Worm (Caenorhabditis elegans) whole organism, L2 larva: ENCODE measurements around the gene syx-3.

Experiments
- C34F6.9 ChIP-seq: fragments of 150-350 bp; optimal IDR thresholded peaks from 2 replicates; lab custom pipeline; 2014; ENCODE audit warnings: missing biosample characterization, missing genetic modification characterization
- F13H6.1 ChIP-seq: sonication (generic microtip); optimal IDR thresholded peaks from 2 replicates; lab custom pipeline; 2016; ENCODE audit warnings: missing genetic modification characterization, missing compliant biosample characterization
- R02D3.7 ChIP-seq: fragments of 150-350 bp; optimal IDR thresholded peaks from 2 replicates; lab custom pipeline; 2014; ENCODE audit warnings: missing biosample characterization, missing genetic modification characterization
- Y55F3AM.14 ChIP-seq: fragments of 200-800 bp; sonication (Bioruptor generic); optimal IDR thresholded peaks from 2 replicates; lab custom pipeline; 2018; ENCODE audit warnings: mild to moderate bottlenecking, missing genetic modification characterization, missing compliant biosample characterization
- alr-1 ChIP-seq: fragments of 150-350 bp; optimal IDR thresholded peaks from 2 replicates; lab custom pipeline; 2014; ENCODE audit warnings: missing biosample characterization, missing genetic modification characterization
- aly-2 ChIP-seq: fragments of 150-350 bp; optimal IDR thresholded peaks from 2 replicates; lab custom pipeline; 2014; ENCODE audit warnings: missing biosample characterization, missing genetic modification characterization
- ama-1 ChIP-seq: fragments of 150-350 bp; optimal IDR thresholded peaks from 2 replicates; lab custom pipeline; 2018; ENCODE audit warnings: inconsistent platforms
- blmp-1 ChIP-seq: sonication (generic microtip); optimal IDR thresholded peaks from 2 replicates; lab custom pipeline; 2017; ENCODE audit warnings: missing genetic modification characterization, mild to moderate bottlenecking, missing compliant biosample characterization, antibody characterized with exemption, moderate library complexity; ENCODE audit not compliant: insufficient read depth
- ceh-16 ChIP-seq: fragments of 150-350 bp; optimal IDR thresholded peaks from 2 replicates; lab custom pipeline; 2014; ENCODE audit warnings: missing biosample characterization, missing genetic modification characterization
- ceh-82 ChIP-seq: fragments of 150-350 bp; optimal IDR thresholded peaks from 2 replicates; lab custom pipeline; 2014; ENCODE audit warnings: missing biosample characterization, missing genetic modification characterization
- crh-2 ChIP-seq: sonication (generic microtip); optimal IDR thresholded peaks from 2 replicates; lab custom pipeline; 2017; ENCODE audit warnings: missing biosample characterization, missing genetic modification characterization
- egl-27 ChIP-seq: sonication (generic microtip); optimal IDR thresholded peaks from 3 replicates; lab custom pipeline; 2017; ENCODE audit warnings: missing biosample characterization, missing genetic modification reagents, missing genetic modification characterization
- elt-1 ChIP-seq: fragments of 150-350 bp; optimal IDR thresholded peaks from 2 replicates; lab custom pipeline; 2014; ENCODE audit warnings: missing biosample characterization, missing genetic modification characterization
- gmeb-1 ChIP-seq: fragments of 150-350 bp; optimal IDR thresholded peaks from 2 replicates; lab custom pipeline; 2014; ENCODE audit warnings: missing biosample characterization, missing genetic modification characterization
- lin-11 ChIP-seq: fragments of 150-350 bp; sonication (generic microtip); optimal IDR thresholded peaks from 2 replicates; lab custom pipeline; 2014; ENCODE audit warnings: missing biosample characterization, missing genetic modification characterization, inconsistent platforms, mixed read lengths
- lin-39 ChIP-seq: fragments of 150-350 bp; optimal IDR thresholded peaks from 2 replicates; lab custom pipeline; 2014; ENCODE audit warnings: missing biosample characterization, missing genetic modification reagents, missing genetic modification characterization
- lsy-2 ChIP-seq, 2 experiments: fragments of 150-350 bp in 1 of 2; sonication (generic microtip) in 1 of 2; optimal IDR thresholded peaks; 2 replicates each; lab custom pipeline; 2014 to 2017; ENCODE audit warnings: missing biosample characterization in 2 of 2, missing genetic modification characterization in 2 of 2
- mab-5 ChIP-seq: fragments of 150-350 bp; optimal IDR thresholded peaks from 2 replicates; lab custom pipeline; 2014; ENCODE audit warnings: missing biosample characterization, missing genetic modification characterization
- mbf-1 ChIP-seq: sonication (generic microtip); optimal IDR thresholded peaks from 2 replicates; lab custom pipeline; 2017; ENCODE audit warnings: missing biosample characterization, missing genetic modification characterization
- mdl-1 ChIP-seq, 2 experiments: fragments of 150-350 bp in 1 of 2; sonication (generic microtip) in 1 of 2; optimal IDR thresholded peaks; 2 replicates each; lab custom pipeline; 2017; ENCODE audit warnings: missing biosample characterization in 2 of 2, missing genetic modification characterization in 2 of 2
- nhr-11 ChIP-seq: fragments of 150-350 bp; optimal IDR thresholded peaks from 2 replicates; lab custom pipeline; 2014; ENCODE audit warnings: missing biosample characterization, missing genetic modification characterization
- nhr-12 ChIP-seq: fragments of 150-350 bp; optimal IDR thresholded peaks from 2 replicates; lab custom pipeline; 2014; ENCODE audit warnings: missing biosample characterization, missing genetic modification characterization
- nhr-129 ChIP-seq: fragments of 150-350 bp; optimal IDR thresholded peaks from 2 replicates; lab custom pipeline; 2014; ENCODE audit warnings: missing biosample characterization, missing genetic modification characterization
- nhr-21 ChIP-seq: fragments of 150-350 bp; optimal IDR thresholded peaks from 2 replicates; lab custom pipeline; 2014; ENCODE audit warnings: missing biosample characterization, missing genetic modification characterization
- nhr-237 ChIP-seq: fragments of 150-350 bp; optimal IDR thresholded peaks from 2 replicates; lab custom pipeline; 2014; ENCODE audit warnings: missing biosample characterization, missing genetic modification characterization
- nhr-6 ChIP-seq: fragments of 150-350 bp; optimal IDR thresholded peaks from 2 replicates; lab custom pipeline; 2014; ENCODE audit warnings: missing biosample characterization, missing genetic modification characterization
- nhr-77 ChIP-seq: fragments of 150-350 bp; optimal IDR thresholded peaks from 2 replicates; lab custom pipeline; 2014; ENCODE audit warnings: missing biosample characterization, missing genetic modification characterization
- sem-4 ChIP-seq: fragments of 150-350 bp; optimal IDR thresholded peaks from 2 replicates; lab custom pipeline; 2014; ENCODE audit warnings: missing biosample characterization, missing genetic modification reagents, missing genetic modification characterization
- sma-3 ChIP-seq: sonication (generic microtip); optimal IDR thresholded peaks from 2 replicates; lab custom pipeline; 2016; ENCODE audit warnings: missing genetic modification reagents, missing genetic modification characterization, missing compliant biosample characterization
- sma-9 ChIP-seq, 2 experiments: fragments of 150-350 bp in 1 of 2; sonication (generic microtip) in 1 of 2; optimal IDR thresholded peaks; 2 replicates each; lab custom pipeline; 2014 to 2016; ENCODE audit warnings: missing genetic modification characterization in 2 of 2, mild to moderate bottlenecking in 1 of 2, missing biosample characterization in 1 of 2, missing compliant biosample characterization in 1 of 2, missing genetic modification reagents in 1 of 2, moderate library complexity in 1 of 2
- snpc-4 ChIP-seq: fragments of 150-350 bp; optimal IDR thresholded peaks from 2 replicates; lab custom pipeline; 2014; ENCODE audit warnings: missing biosample characterization, missing genetic modification characterization
- unc-39 ChIP-seq: fragments of 150-350 bp; optimal IDR thresholded peaks from 2 replicates; lab custom pipeline; 2014; ENCODE audit warnings: missing biosample characterization, missing genetic modification characterization
- unc-55 ChIP-seq: fragments of 150-350 bp; sonication (generic microtip); optimal IDR thresholded peaks from 3 replicates; lab custom pipeline; 2014; ENCODE audit warnings: missing biosample characterization, missing genetic modification reagents, missing genetic modification characterization
- zag-1 ChIP-seq: fragments of 150-350 bp; optimal IDR thresholded peaks from 2 replicates; lab custom pipeline; 2014; ENCODE audit warnings: missing biosample characterization, missing genetic modification characterization
- ztf-1 ChIP-seq: fragments of 200-800 bp; sonication (Bioruptor generic); conservative IDR thresholded peaks from 2 replicates; pipeline ENCODE4 v1.3.6; 2022; ENCODE audit warnings: missing genetic modification characterization, missing compliant biosample characterization
- ztf-11 ChIP-seq: sonication (generic microtip); optimal IDR thresholded peaks from 2 replicates; lab custom pipeline; 2017; ENCODE audit warnings: missing biosample characterization, missing genetic modification characterization
- ztf-4 ChIP-seq: fragments of 150-350 bp; optimal IDR thresholded peaks from 2 replicates; lab custom pipeline; 2014; ENCODE audit warnings: missing biosample characterization, missing genetic modification characterization

Gene syx-3

ce11 chrX:5368220-5368619, 19.3 kb downstream of the syx-3 start, which contains the start of gene jkk-1:
TSS of gene jkk-1 (plus strand) at chrX:5368468.
- TF ChIP-seq lsy-2 (tag; optimal IDR thresholded peaks at IDR 0.05; lab: Kevin White, UChicago): peak in 1 of 2 experiments; percentile 33
- TF ChIP-seq gmeb-1 (tag; lab: Kevin White, UChicago): no peak
- TF ChIP-seq lin-11 (tag; lab: Kevin White, UChicago): peak; percentile 25
- TF ChIP-seq sma-9 (GFP tag; optimal IDR thresholded peaks at IDR 0.05; lab: Kevin White, UChicago): peak; percentile 31
- no peak for TF ChIP-seq sma-9 (tag; optimal IDR thresholded peaks at IDR 0.05; lab: Kevin White, UChicago)
- no peak for TF ChIP-seq sem-4
- TF ChIP-seq ztf-4 (tag; lab: Kevin White, UChicago): no peak
- TF ChIP-seq unc-55 (GFP tag; lab: Kevin White, UChicago): peak; percentile 64
- TF ChIP-seq F13H6.1 (tag; lab: Kevin White, UChicago): peak; percentile 45
- TF ChIP-seq mdl-1 (tag; optimal IDR thresholded peaks at IDR 0.05; lab: Kevin White, UChicago): peak in 1 of 2 experiments; percentile 12
- peak; percentile 53 for TF ChIP-seq crh-2
- TF ChIP-seq egl-27 (tag; lab: Kevin White, UChicago): no peak
- TF ChIP-seq C34F6.9 (tag; lab: Kevin White, UChicago): peak; percentile 40
- TF ChIP-seq mab-5: peak; percentile 32
- peak; percentile 49 for TF ChIP-seq zag-1 (tag; lab: Kevin White, UChicago)
- peak; percentile 26 for TF ChIP-seq Y55F3AM.14 (GFP tag; lab: Kevin White, UChicago)
- peak; percentile 9 for TF ChIP-seq nhr-129 (tag; lab: Kevin White, UChicago)
- TF ChIP-seq unc-39 (tag; lab: Kevin White, UChicago): no peak
- TF ChIP-seq, all 48 proteins: peak for 12

DNA sequence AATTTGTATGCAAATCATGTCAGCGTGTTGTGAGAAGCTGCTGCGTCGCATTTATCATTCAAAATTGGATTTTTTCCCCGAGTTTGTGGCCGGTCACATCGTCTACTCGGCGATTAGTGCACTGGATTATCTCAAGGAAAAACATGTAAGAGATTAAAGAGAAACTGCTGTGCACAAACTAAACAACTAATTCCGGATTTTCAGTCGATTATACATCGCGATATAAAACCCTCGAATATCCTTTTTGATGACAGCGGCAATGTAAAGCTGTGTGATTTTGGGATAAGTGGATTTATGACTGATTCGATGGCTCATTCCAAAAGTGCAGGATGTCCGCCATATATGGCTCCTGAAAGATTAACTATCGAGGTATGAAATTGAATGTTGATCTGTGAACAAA, 21.7 kb downstream of the syx-3 start:
- TF ChIP-seq lin-39: no peak
- no peak for TF ChIP-seq F13H6.1 (tag; lab: Kevin White, UChicago)
- no peak for TF ChIP-seq nhr-237
- TF ChIP-seq R02D3.7 (tag; lab: Kevin White, UChicago): no peak

DNA sequence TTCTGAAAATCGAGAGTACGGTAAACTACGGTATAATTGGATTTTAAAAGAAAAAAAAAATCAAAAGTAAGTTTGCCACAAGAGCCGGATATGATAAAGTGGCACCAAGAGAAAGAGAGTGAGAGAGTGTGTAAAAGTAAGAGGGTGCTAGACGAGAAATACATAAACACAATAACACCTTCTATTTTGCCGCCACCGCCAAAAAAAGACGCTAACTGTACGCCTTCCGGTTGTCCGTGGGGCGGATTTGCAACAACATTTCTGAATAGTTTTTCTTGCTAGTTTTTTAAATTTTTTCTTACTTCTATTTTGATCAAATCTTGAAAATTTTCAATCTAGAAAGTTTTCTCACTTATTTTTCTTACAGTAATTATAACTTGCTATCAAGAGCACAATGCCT, 23.7 kb downstream of the syx-3 start, which contains the start of gene F35C8.8:
Gene F35C8.8, minus strand, starts transcription at position 2 of the 400 bp plus-strand sequence.
- TF ChIP-seq nhr-6 (tag; lab: Kevin White, UChicago) (no peak), nhr-77 (tag; lab: Kevin White, UChicago) (no peak), nhr-237 (no peak), F13H6.1 (tag; lab: Kevin White, UChicago) (no peak), Y55F3AM.14 (GFP tag; lab: Kevin White, UChicago) (no peak), snpc-4 (tag; lab: Kevin White, UChicago) (no peak), nhr-12 (tag; lab: Kevin White, UChicago) (no peak), nhr-21 (tag; lab: Kevin White, UChicago) (no peak), nhr-11 (tag; lab: Kevin White, UChicago) (no peak), elt-1 (tag; lab: Kevin White, UChicago) (no peak), blmp-1 (tag; lab: Kevin White, UChicago) (no peak), unc-39 (tag; lab: Kevin White, UChicago) (no peak), ztf-1 (GFP tag; lab: Robert Waterston, UW) (no peak), lin-39 (no peak), aly-2 (tag; lab: Kevin White, UChicago) (no peak), ama-1 (lab: Kevin White, UChicago) (no peak), ztf-11 (tag; lab: Kevin White, UChicago) (no peak)

DNA sequence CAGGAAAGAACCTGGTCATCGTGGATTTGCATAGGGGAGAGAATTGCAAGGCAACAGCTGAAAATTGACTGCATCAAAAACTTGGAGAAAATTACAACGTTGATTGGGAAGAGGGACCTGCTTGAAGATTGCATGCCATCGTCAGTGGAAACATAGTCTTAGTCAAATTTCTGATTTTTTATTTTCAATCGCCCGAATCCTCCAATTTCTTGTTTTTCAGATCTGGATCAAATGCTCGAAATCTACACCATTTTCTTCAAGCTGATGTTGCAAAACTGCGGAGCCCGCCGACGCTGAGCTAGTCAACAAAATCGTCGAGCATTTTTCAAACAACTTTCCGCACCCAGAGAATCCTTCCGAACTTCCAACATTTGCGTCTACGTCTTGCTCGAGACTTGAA, 24.7 kb downstream of the syx-3 start:
- TF ChIP-seq blmp-1 (tag; lab: Kevin White, UChicago) (no peak), snpc-4 (tag; lab: Kevin White, UChicago) (no peak), C34F6.9 (tag; lab: Kevin White, UChicago) (no peak), nhr-6 (tag; lab: Kevin White, UChicago) (no peak), sma-3 (GFP tag; lab: Kevin White, UChicago) (no peak), crh-2 (no peak), lsy-2 (tag; optimal IDR thresholded peaks at IDR 0.05; lab: Kevin White, UChicago) (no peak), nhr-237 (no peak), egl-27 (tag; lab: Kevin White, UChicago) (no peak), mbf-1 (tag; lab: Kevin White, UChicago) (no peak), alr-1 (no peak), ztf-1 (GFP tag; lab: Robert Waterston, UW) (no peak), nhr-129 (tag; lab: Kevin White, UChicago) (no peak), ceh-82 (tag; lab: Kevin White, UChicago) (no peak), ceh-16 (tag; lab: Kevin White, UChicago) (no peak), ama-1 (lab: Kevin White, UChicago) (no peak)
